Fruit fly (Drosophila melanogaster): ENCODE data around the gene CG4332.

DNA sequence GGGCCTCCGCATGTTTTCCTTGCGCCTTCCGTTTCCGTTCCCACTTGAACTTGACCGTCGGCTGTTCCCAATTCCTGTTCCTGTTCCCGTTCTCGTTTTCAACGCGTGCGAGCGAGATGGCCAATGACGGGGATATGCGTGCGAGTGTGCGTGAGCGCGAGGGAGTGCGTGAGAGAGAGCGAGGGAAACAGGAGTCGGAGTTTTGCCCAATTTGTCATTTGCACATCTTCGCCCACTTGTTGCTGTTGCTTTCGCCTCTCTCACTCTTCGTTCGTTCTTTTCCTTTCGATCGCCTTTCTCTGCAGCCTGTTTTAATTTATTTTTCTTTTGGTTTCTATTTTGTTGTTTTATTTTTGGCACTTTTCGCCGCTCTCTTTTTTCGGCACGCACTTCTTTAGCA, 43.0 kb upstream of the CG4332 start:
- TF ChIP-seq achi (GFP tag; optimal IDR thresholded peaks at IDR 0.05), result no peak
- TF ChIP-seq eg (GFP tag; IDR thresholded peaks at IDR 0.05), result no peak; the same call in 2 of the 3 replicates

Measured in whole organism, prepupa.